Worm (Caenorhabditis elegans) whole organism, mixed stage, embryonic: Measurements from ENCODE around the gene gst-34.

Source experiments
- M03D4.4 ChIP-seq: sonication (generic microtip); optimal IDR thresholded peaks from 2 replicates; lab custom pipeline; 2017; ENCODE audit warnings: mild to moderate bottlenecking, missing genetic modification characterization, missing compliant biosample characterization
- ceh-39 ChIP-seq: fragments of 150-350 bp; optimal IDR thresholded peaks from 2 replicates; lab custom pipeline; 2014; ENCODE audit warnings: missing biosample characterization, missing genetic modification characterization
- ceh-43 ChIP-seq: fragments of 200-800 bp; sonication (Bioruptor generic); optimal IDR thresholded peaks from 2 replicates; lab custom pipeline; 2018; ENCODE audit warnings: mild to moderate bottlenecking, missing genetic modification characterization, moderate library complexity, missing compliant biosample characterization
- ceh-83 ChIP-seq: fragments of 200-800 bp; sonication (Bioruptor generic); optimal IDR thresholded peaks from 2 replicates; lab custom pipeline; 2018; ENCODE audit warnings: mild to moderate bottlenecking, missing genetic modification characterization, missing compliant biosample characterization
- ces-1 ChIP-seq: fragments of 150-350 bp; optimal IDR thresholded peaks from 2 replicates; lab custom pipeline; 2014; ENCODE audit warnings: missing biosample characterization, missing genetic modification reagents, missing genetic modification characterization
- cnd-1 ChIP-seq: fragments of 200-800 bp; sonication (Bioruptor generic); optimal IDR thresholded peaks from 2 replicates; lab custom pipeline; 2018; ENCODE audit warnings: mild to moderate bottlenecking, missing genetic modification characterization, missing compliant biosample characterization
- drap-1 ChIP-seq: fragments of 200-800 bp; sonication (Bioruptor generic); optimal IDR thresholded peaks from 3 replicates; lab custom pipeline; 2018; ENCODE audit warnings: mild to moderate bottlenecking, missing genetic modification characterization, missing compliant biosample characterization
- elt-1 ChIP-seq: sonication (generic microtip); optimal IDR thresholded peaks from 2 replicates; lab custom pipeline; 2017; ENCODE audit warnings: missing genetic modification characterization, mild to moderate bottlenecking, missing compliant biosample characterization, antibody characterized with exemption, moderate library complexity, borderline replicate concordance; ENCODE audit not compliant: insufficient read depth
- elt-3 ChIP-seq: fragments of 150-350 bp; optimal IDR thresholded peaks from 2 replicates; lab custom pipeline; 2014; ENCODE audit warnings: missing biosample characterization, missing genetic modification characterization
- flh-1 ChIP-seq: fragments of 200-800 bp; sonication (Bioruptor generic); optimal IDR thresholded peaks from 2 replicates; lab custom pipeline; 2018; ENCODE audit warnings: mild to moderate bottlenecking, missing genetic modification characterization, moderate library complexity, missing compliant biosample characterization
- ham-2 ChIP-seq: fragments of 200-800 bp; sonication (Bioruptor generic); optimal IDR thresholded peaks from 2 replicates; lab custom pipeline; 2018; ENCODE audit warnings: mild to moderate bottlenecking, missing genetic modification characterization, missing compliant biosample characterization
- hlh-1 ChIP-seq: fragments of 150-350 bp; optimal IDR thresholded peaks from 2 replicates; lab custom pipeline; 2014; ENCODE audit warnings: missing biosample characterization, missing genetic modification reagents, missing genetic modification characterization
- lin-13 ChIP-seq: fragments of 150-350 bp; optimal IDR thresholded peaks from 2 replicates; lab custom pipeline; 2014; ENCODE audit warnings: missing biosample characterization, missing genetic modification characterization
- lin-32 ChIP-seq: fragments of 200-800 bp; sonication (Bioruptor generic); optimal IDR thresholded peaks from 2 replicates; lab custom pipeline; 2018; ENCODE audit warnings: mild to moderate bottlenecking, missing genetic modification characterization, missing compliant biosample characterization
- lsy-2 ChIP-seq: fragments of 150-350 bp; optimal IDR thresholded peaks from 2 replicates; lab custom pipeline; 2014; ENCODE audit warnings: missing biosample characterization, missing genetic modification characterization
- mab-5 ChIP-seq: fragments of 150-350 bp; optimal IDR thresholded peaks from 2 replicates; lab custom pipeline; 2014; ENCODE audit warnings: missing biosample characterization, missing genetic modification characterization
- mep-1 ChIP-seq: fragments of 150-350 bp; optimal IDR thresholded peaks from 2 replicates; lab custom pipeline; 2017; ENCODE audit warnings: missing biosample characterization, missing genetic modification reagents, missing genetic modification characterization, inconsistent platforms
- mls-2 ChIP-seq: sonication (generic microtip); optimal IDR thresholded peaks from 2 replicates; lab custom pipeline; 2016; ENCODE audit warnings: mild to moderate bottlenecking, missing genetic modification characterization, moderate library complexity, missing compliant biosample characterization
- nhr-12 ChIP-seq: fragments of 150-350 bp; optimal IDR thresholded peaks from 2 replicates; lab custom pipeline; 2014; ENCODE audit warnings: missing biosample characterization, missing genetic modification characterization
- nhr-2 ChIP-seq: fragments of 150-350 bp; optimal IDR thresholded peaks from 2 replicates; lab custom pipeline; 2014; ENCODE audit warnings: missing biosample characterization, missing genetic modification characterization
- nhr-237 ChIP-seq: fragments of 150-350 bp; optimal IDR thresholded peaks from 2 replicates; lab custom pipeline; 2014; ENCODE audit warnings: missing biosample characterization, missing genetic modification characterization
- nhr-28 ChIP-seq: fragments of 150-350 bp; optimal IDR thresholded peaks from 2 replicates; lab custom pipeline; 2014; ENCODE audit warnings: missing biosample characterization, missing genetic modification characterization
- nhr-76 ChIP-seq: sonication (generic microtip); optimal IDR thresholded peaks from 2 replicates; lab custom pipeline; 2017; ENCODE audit warnings: missing biosample characterization, missing genetic modification characterization
- sem-2 ChIP-seq: fragments of 200-800 bp; sonication (Bioruptor generic); optimal IDR thresholded peaks from 2 replicates; lab custom pipeline; 2018; ENCODE audit warnings: mild to moderate bottlenecking, missing genetic modification characterization, missing compliant biosample characterization
- snpc-4 ChIP-seq: fragments of 150-350 bp; optimal IDR thresholded peaks from 2 replicates; lab custom pipeline; 2014; ENCODE audit warnings: missing biosample characterization, missing genetic modification characterization
- sptf-1 ChIP-seq: sonication (generic microtip); optimal IDR thresholded peaks from 2 replicates; lab custom pipeline; 2017; ENCODE audit warnings: mild to moderate bottlenecking, missing genetic modification characterization, moderate library complexity, missing compliant biosample characterization
- tbx-8 ChIP-seq: fragments of 200-800 bp; sonication (Bioruptor generic); optimal IDR thresholded peaks from 2 replicates; lab custom pipeline; 2018; ENCODE audit warnings: mild to moderate bottlenecking, missing genetic modification characterization, moderate library complexity, missing compliant biosample characterization
- unc-120 ChIP-seq: sonication (generic microtip); optimal IDR thresholded peaks from 2 replicates; lab custom pipeline; 2017; ENCODE audit warnings: missing genetic modification characterization, missing compliant biosample characterization; ENCODE audit not compliant: poor library complexity, severe bottlenecking
- unc-62 ChIP-seq: fragments of 150-350 bp; optimal IDR thresholded peaks from 2 replicates; lab custom pipeline; 2014; ENCODE audit warnings: missing biosample characterization, missing genetic modification reagents, missing genetic modification characterization
- zip-8 ChIP-seq: fragments of 150-350 bp; optimal IDR thresholded peaks from 2 replicates; lab custom pipeline; 2014; ENCODE audit warnings: missing biosample characterization, missing genetic modification characterization
- ztf-11 ChIP-seq: fragments of 150-350 bp; optimal IDR thresholded peaks from 2 replicates; lab custom pipeline; 2014; ENCODE audit warnings: missing biosample characterization, missing genetic modification characterization

The gst-34 gene

DNA sequence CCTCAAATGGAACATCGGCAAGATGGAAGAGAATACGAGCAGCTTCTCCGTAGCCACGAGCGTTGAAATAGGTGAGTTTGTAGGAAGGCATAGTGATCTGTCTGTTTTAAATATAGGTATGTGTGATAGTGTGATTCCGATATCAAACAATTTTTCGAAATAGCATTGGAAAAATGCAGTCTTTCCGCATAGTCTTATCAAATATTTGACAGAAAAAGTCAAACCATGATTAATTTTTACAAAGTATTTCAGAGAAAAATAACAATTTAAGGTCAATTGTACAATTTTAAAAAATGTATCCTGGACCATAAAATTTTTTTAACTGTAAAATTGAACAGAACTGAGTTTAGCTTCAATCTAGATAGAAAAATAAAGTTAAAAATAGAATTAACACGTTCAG, 18.6 kb downstream of the gst-34 start, which contains the start of gene gst-26:
TSS of gene gst-26 (minus strand) at position 101 of the 400 bp plus-strand sequence.
- no peak for TF ChIP-seq tbx-8

DNA sequence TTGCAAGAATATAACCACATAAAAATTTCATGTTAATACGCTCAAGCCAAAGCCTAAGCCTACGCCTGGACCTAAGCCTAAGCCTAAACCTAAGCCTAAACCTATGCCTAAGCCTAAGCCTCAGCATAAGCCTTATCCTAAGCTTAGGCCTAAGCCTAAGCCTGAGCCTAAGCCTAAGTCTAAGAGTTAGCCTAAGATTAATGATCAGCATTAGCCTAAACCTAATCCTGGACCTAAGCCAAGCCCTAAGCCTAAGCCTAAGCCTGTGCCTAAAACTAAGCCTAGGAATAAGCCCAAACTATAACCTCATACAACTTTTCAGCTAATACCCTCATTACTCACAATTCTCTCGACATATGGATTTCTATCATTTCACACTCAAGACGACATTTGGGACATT, 24.7 kb downstream of the gst-34 start:
- TF ChIP-seq nhr-2 (tag; lab: Kevin White, UChicago) (no peak), lin-13 (tag; lab: Kevin White, UChicago) (no peak), mls-2 (tag; lab: Kevin White, UChicago) (no peak), ceh-83 (no peak)
- TF ChIP-seq, all 35 proteins: peak for 0

DNA sequence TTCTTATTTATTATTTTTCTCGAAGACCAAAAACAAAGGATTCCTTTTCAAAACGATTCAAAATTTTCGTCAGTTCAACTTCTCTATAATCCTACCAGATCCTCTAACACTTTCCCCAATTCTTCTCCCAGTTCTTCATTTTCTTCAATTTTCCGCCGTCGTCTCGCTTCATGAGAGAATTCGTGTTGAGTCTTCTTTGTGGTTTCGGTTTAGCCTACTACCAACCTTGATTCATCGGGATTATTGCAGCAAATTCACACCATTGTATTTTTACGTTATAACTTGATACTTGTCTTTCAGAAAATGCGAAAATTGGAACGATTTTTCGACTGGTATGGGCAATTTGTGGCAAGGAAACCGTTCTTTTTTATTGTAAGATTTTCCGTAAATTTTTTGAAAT, 25.2 kb downstream of the gst-34 start, which contains the start of gene ptr-20:
TSS of gene ptr-20 (plus strand) at position 301 of the 400 bp plus-strand sequence.
- TF ChIP-seq elt-3 = no peak
- TF ChIP-seq nhr-12 (tag; lab: Kevin White, UChicago) = no peak
- no peak for TF ChIP-seq mep-1 (tag; lab: Kevin White, UChicago)
- TF ChIP-seq lin-32 (GFP tag; lab: Kevin White, UChicago) = no peak
- TF ChIP-seq ceh-83 = no peak
- no peak for TF ChIP-seq elt-1 (tag; lab: Kevin White, UChicago)
- TF ChIP-seq nhr-237 = no peak
- TF ChIP-seq cnd-1 = no peak
- TF ChIP-seq ceh-39 = no peak
- no peak for TF ChIP-seq snpc-4 (tag; lab: Kevin White, UChicago)
- no peak for TF ChIP-seq sem-2 (GFP tag; lab: Kevin White, UChicago)

DNA sequence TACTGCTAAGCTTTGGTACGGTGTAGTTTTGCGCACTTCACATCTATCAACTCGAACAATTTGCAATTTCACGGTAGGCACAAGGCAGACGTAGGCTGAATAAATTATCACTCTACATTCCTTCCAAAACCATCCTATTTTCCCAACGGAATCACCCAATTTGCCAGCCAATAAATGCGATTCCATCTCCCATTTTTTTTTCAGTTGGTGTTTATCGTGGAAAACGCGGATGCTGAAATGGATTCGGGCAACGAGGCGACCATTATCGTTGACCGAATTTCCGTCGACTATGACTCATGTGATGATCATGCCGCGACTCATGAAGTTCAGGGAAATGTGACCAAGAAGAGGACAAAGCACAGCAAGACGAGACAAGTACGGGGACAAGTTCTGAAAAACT, 34.6 kb downstream of the gst-34 start:
- TF ChIP-seq tbx-8 = no peak
- TF ChIP-seq snpc-4 (tag; lab: Kevin White, UChicago) = no peak
- no peak for TF ChIP-seq nhr-28 (tag; lab: Kevin White, UChicago)
- no peak for TF ChIP-seq mep-1 (tag; lab: Kevin White, UChicago)
- no peak for TF ChIP-seq lin-13 (tag; lab: Kevin White, UChicago)

DNA sequence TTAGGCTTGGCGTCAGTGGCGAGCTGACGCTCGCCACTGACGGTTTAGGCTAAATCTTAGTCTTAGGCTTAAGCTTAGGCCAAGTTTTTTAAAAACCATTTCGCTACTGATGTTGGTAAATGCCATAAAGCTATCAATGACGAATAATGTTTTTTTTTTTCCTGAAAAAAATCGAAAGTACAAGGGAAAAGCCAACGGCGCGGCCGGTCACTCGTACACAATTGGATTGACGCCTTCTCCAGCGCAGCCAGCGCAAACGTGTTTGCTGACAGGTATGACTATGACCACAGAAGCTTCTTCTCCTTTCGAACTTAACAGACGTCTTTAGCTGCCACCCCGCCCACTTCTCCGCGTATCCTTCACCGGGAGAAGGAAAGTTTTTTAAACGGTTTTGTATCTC, 37.4 kb downstream of the gst-34 start, which contains the start of gene Y53F4B.27:
TSS of gene Y53F4B.27 (plus strand) at position 301 of the 400 bp plus-strand sequence.
- TF ChIP-seq unc-62 (GFP tag; lab: Kevin White, UChicago) = no peak
- no peak for TF ChIP-seq ces-1 (GFP tag; lab: Kevin White, UChicago)
- TF ChIP-seq zip-8 (tag; lab: Kevin White, UChicago) = no peak
- TF ChIP-seq lin-32 (GFP tag; lab: Kevin White, UChicago) = no peak
- TF ChIP-seq snpc-4 (tag; lab: Kevin White, UChicago) = no peak
- no peak for TF ChIP-seq sptf-1 (tag; lab: Kevin White, UChicago)
- TF ChIP-seq lsy-2 (tag; lab: Kevin White, UChicago) = no peak
- no peak for TF ChIP-seq nhr-2 (tag; lab: Kevin White, UChicago)
- no peak for TF ChIP-seq elt-3
- TF ChIP-seq M03D4.4 (tag; lab: Kevin White, UChicago) = no peak
- no peak for TF ChIP-seq mep-1 (tag; lab: Kevin White, UChicago)
- TF ChIP-seq hlh-1 = no peak
- no peak for TF ChIP-seq ceh-43 (GFP tag; lab: Kevin White, UChicago)
- TF ChIP-seq unc-120 (tag; lab: Kevin White, UChicago) = no peak
- no peak for TF ChIP-seq drap-1 (GFP tag; lab: Kevin White, UChicago)

DNA sequence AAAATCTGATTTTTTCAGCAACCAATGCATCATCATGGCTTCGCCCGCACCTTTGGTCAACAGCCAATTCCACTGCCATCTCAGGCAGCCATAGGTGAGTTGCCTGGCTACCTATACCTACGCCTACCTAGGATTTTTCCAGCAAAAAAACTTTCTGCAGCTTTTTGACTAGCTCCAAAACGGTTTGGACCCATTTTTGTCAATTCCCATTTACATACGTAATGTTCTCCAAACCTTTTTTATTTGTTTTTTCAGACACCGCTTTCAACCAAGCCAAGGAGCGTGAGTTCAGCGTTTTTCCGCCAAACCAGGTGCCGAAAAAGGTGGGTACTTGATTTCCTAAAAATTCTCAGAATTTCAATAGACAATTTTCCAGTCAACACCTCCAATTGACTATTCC, 39.3 kb downstream of the gst-34 start:
- TF ChIP-seq drap-1 (GFP tag; lab: Kevin White, UChicago) (no peak), snpc-4 (tag; lab: Kevin White, UChicago) (no peak), nhr-76 (tag; lab: Kevin White, UChicago) (no peak), mep-1 (tag; lab: Kevin White, UChicago) (no peak), cnd-1 (no peak), ceh-39 (no peak), ham-2 (no peak), mab-5 (tag; lab: Kevin White, UChicago) (no peak), ztf-11 (tag; lab: Kevin White, UChicago) (no peak), nhr-12 (tag; lab: Kevin White, UChicago) (no peak), elt-3 (no peak), sem-2 (GFP tag; lab: Kevin White, UChicago) (no peak), elt-1 (tag; lab: Kevin White, UChicago) (no peak), flh-1 (GFP tag; lab: Kevin White, UChicago) (no peak)
- TF ChIP-seq, all 35 proteins: peak for 0
